Worm (Caenorhabditis elegans) whole organism, L1 larva: ENCODE data around the gene srw-44.

Experiments used
- ceh-8 ChIP-seq: fragments of 200-800 bp; sonication (Bioruptor generic); optimal IDR thresholded peaks from 2 replicates; lab custom pipeline; 2018; ENCODE audit warnings: mild to moderate bottlenecking, missing genetic modification characterization, moderate library complexity, missing compliant biosample characterization
- ces-1 ChIP-seq: fragments of 150-350 bp; optimal IDR thresholded peaks from 2 replicates; lab custom pipeline; 2014; ENCODE audit warnings: missing biosample characterization, missing genetic modification reagents, missing genetic modification characterization
- lin-15B ChIP-seq: fragments of 150-350 bp; sonication (generic microtip); optimal IDR thresholded peaks from 3 replicates; lab custom pipeline; 2014; ENCODE audit warnings: missing biosample characterization, missing genetic modification characterization
- nhr-12 ChIP-seq: sonication (generic microtip); optimal IDR thresholded peaks from 2 replicates; lab custom pipeline; 2017; ENCODE audit warnings: missing biosample characterization, missing genetic modification characterization
- nhr-28 ChIP-seq: fragments of 150-350 bp; optimal IDR thresholded peaks from 2 replicates; lab custom pipeline; 2014; ENCODE audit warnings: missing biosample characterization, missing genetic modification characterization

DNA sequence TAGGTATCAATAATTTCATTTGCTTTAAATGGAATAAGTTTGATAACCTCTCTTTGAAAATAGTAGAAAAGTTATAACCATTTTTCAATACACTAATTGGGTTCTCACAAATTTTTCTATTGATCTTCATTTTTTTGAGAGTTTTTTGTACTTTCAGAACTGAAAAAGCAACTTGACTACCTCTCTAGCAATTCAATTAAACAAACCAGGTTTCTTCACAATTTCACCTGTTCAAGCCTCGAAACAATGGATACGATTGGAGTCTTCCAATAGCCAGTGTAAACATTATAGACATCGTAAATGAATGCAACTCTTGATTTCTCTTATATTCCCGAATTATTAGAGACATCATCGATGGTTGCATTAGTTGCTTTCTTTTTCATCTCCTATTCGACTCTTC lies 49.9 kb downstream of the srw-44 start, which contains the start of gene srz-99:
- TF ChIP-seq nhr-12 (tag; lab: Kevin White, UChicago) (no peak), nhr-28 (tag; lab: Kevin White, UChicago) (no peak), ceh-8 (GFP tag; lab: Kevin White, UChicago) (no peak), lin-15B (no peak), ces-1 (GFP tag; lab: Kevin White, UChicago) (no peak)
